Worm (Caenorhabditis elegans) whole organism, late embryonic: ENCODE data around the gene K09E9.3.

Experiments used
- F13H6.1 ChIP-seq: sonication (generic microtip); optimal IDR thresholded peaks from 2 replicates; lab custom pipeline; 2016; ENCODE audit warnings: missing genetic modification characterization, missing compliant biosample characterization
- K02D7.2 ChIP-seq: sonication (generic microtip); optimal IDR thresholded peaks from 2 replicates; lab custom pipeline; 2017; ENCODE audit warnings: mild to moderate bottlenecking, missing genetic modification characterization, missing compliant biosample characterization
- T23F11.4 ChIP-seq: fragments of 200-800 bp; sonication (Bioruptor generic); optimal IDR thresholded peaks from 2 replicates; lab custom pipeline; 2018; ENCODE audit warnings: mild to moderate bottlenecking, missing genetic modification characterization, missing compliant biosample characterization
- ahr-1 ChIP-seq: sonication (generic microtip); optimal IDR thresholded peaks from 2 replicates; lab custom pipeline; 2016; ENCODE audit warnings: missing genetic modification characterization, missing compliant biosample characterization
- ama-1 ChIP-seq: fragments of 150-350 bp; optimal IDR thresholded peaks from 2 replicates; lab custom pipeline; 2014
- ceh-19 ChIP-seq: fragments of 200-800 bp; sonication (Bioruptor generic); optimal IDR thresholded peaks from 2 replicates; lab custom pipeline; 2018; ENCODE audit warnings: mild to moderate bottlenecking, missing genetic modification characterization, missing compliant biosample characterization
- ceh-24 ChIP-seq: sonication (generic microtip); optimal IDR thresholded peaks from 2 replicates; lab custom pipeline; 2016; ENCODE audit warnings: mild to moderate bottlenecking, missing genetic modification characterization, missing compliant biosample characterization
- ceh-30 ChIP-seq: fragments of 150-350 bp; optimal IDR thresholded peaks from 2 replicates; lab custom pipeline; 2014; ENCODE audit warnings: missing biosample characterization, missing genetic modification characterization
- ceh-31 ChIP-seq: sonication (generic microtip); optimal IDR thresholded peaks from 2 replicates; lab custom pipeline; 2016; ENCODE audit warnings: missing genetic modification characterization, missing compliant biosample characterization
- ceh-34 ChIP-seq: sonication (generic microtip); optimal IDR thresholded peaks from 2 replicates; lab custom pipeline; 2016; ENCODE audit warnings: mild to moderate bottlenecking, missing genetic modification characterization, missing compliant biosample characterization
- ceh-45 ChIP-seq: fragments of 200-800 bp; sonication (Bioruptor generic); IDR thresholded peaks from 2 replicates; pipeline ENCODE4 v1.3.6; 2022; ENCODE audit warnings: missing genetic modification reagents, missing genetic modification characterization, missing compliant biosample characterization
- ceh-48 ChIP-seq: sonication (generic microtip); optimal IDR thresholded peaks from 2 replicates; lab custom pipeline; 2016; ENCODE audit warnings: missing genetic modification characterization, inconsistent platforms, missing compliant biosample characterization
- ceh-9 ChIP-seq: sonication (generic microtip); optimal IDR thresholded peaks from 2 replicates; lab custom pipeline; 2016; ENCODE audit warnings: mild to moderate bottlenecking, missing genetic modification characterization, inconsistent platforms, missing compliant biosample characterization
- dmd-4 ChIP-seq: sonication (generic microtip); optimal IDR thresholded peaks from 2 replicates; lab custom pipeline; 2016; ENCODE audit warnings: borderline replicate concordance, missing genetic modification characterization, missing compliant biosample characterization
- elt-2 ChIP-seq: sonication (generic microtip); optimal IDR thresholded peaks from 2 replicates; lab custom pipeline; 2016; ENCODE audit warnings: missing genetic modification reagents, missing genetic modification characterization, missing compliant biosample characterization
- eyg-1 ChIP-seq: sonication (generic microtip); optimal IDR thresholded peaks from 2 replicates; lab custom pipeline; 2016; ENCODE audit warnings: missing genotype, missing genetic modification characterization, missing compliant biosample characterization
- fax-1 ChIP-seq: sonication (generic microtip); optimal IDR thresholded peaks from 2 replicates; lab custom pipeline; 2016; ENCODE audit warnings: missing genotype, missing genetic modification characterization, missing compliant biosample characterization
- fkh-10 ChIP-seq: fragments of 150-350 bp; optimal IDR thresholded peaks from 2 replicates; lab custom pipeline; 2014; ENCODE audit warnings: missing biosample characterization, missing genetic modification reagents, missing genetic modification characterization
- hlh-15 ChIP-seq: sonication (generic microtip); optimal IDR thresholded peaks from 2 replicates; lab custom pipeline; 2016; ENCODE audit warnings: missing genetic modification characterization, missing compliant biosample characterization
- hlh-30 ChIP-seq: sonication (generic microtip); optimal IDR thresholded peaks from 2 replicates; lab custom pipeline; 2017; ENCODE audit warnings: antibody characterized with exemption, missing genetic modification characterization, missing compliant biosample characterization; ENCODE audit not compliant: insufficient read depth
- lim-6 ChIP-seq: sonication (generic microtip); optimal IDR thresholded peaks from 2 replicates; lab custom pipeline; 2016; ENCODE audit warnings: missing genetic modification characterization, missing compliant biosample characterization
- madf-2 ChIP-seq: sonication (generic microtip); optimal IDR thresholded peaks from 2 replicates; lab custom pipeline; 2017; ENCODE audit warnings: missing genetic modification characterization, missing compliant biosample characterization
- nhr-11 ChIP-seq: fragments of 150-350 bp; optimal IDR thresholded peaks from 2 replicates; lab custom pipeline; 2014; ENCODE audit warnings: missing biosample characterization, missing genetic modification characterization
- npax-4 ChIP-seq: sonication (generic microtip); optimal IDR thresholded peaks from 2 replicates; lab custom pipeline; 2016; ENCODE audit warnings: missing genetic modification characterization, missing compliant biosample characterization
- pag-3 ChIP-seq: sonication (generic microtip); optimal IDR thresholded peaks from 2 replicates; lab custom pipeline; 2016; ENCODE audit warnings: missing compliant biosample characterization, missing genetic modification characterization, borderline replicate concordance
- pat-9 ChIP-seq: fragments of 200-800 bp; sonication (Bioruptor generic); optimal IDR thresholded peaks from 2 replicates; lab custom pipeline; 2018; ENCODE audit warnings: mild to moderate bottlenecking, missing genetic modification characterization, moderate library complexity, missing compliant biosample characterization
- pax-1 ChIP-seq: fragments of 150-350 bp; optimal IDR thresholded peaks from 2 replicates; lab custom pipeline; 2014; ENCODE audit warnings: missing biosample characterization, missing genetic modification characterization
- pha-4 ChIP-seq: fragments of 150-350 bp; optimal IDR thresholded peaks from 2 replicates; lab custom pipeline; 2018; ENCODE audit warnings: missing biosample characterization, missing genetic modification reagents, missing genetic modification characterization
- pros-1 ChIP-seq: fragments of 150-350 bp; optimal IDR thresholded peaks from 2 replicates; lab custom pipeline; 2014; ENCODE audit warnings: missing biosample characterization, missing genetic modification reagents, missing genetic modification characterization
- rnt-1 ChIP-seq: sonication (generic microtip); optimal IDR thresholded peaks from 2 replicates; lab custom pipeline; 2016; ENCODE audit warnings: missing genetic modification characterization, missing compliant biosample characterization
- sox-2 ChIP-seq: fragments of 200-800 bp; sonication (Bioruptor generic); IDR thresholded peaks from 2 replicates; pipeline ENCODE4 v1.3.6; 2022; ENCODE audit warnings: missing genetic modification reagents, missing genetic modification characterization, missing compliant biosample characterization
- syd-9 ChIP-seq: sonication (generic microtip); optimal IDR thresholded peaks from 2 replicates; lab custom pipeline; 2016; ENCODE audit warnings: mild to moderate bottlenecking, missing genetic modification characterization, moderate library complexity, missing compliant biosample characterization
- tbx-2 ChIP-seq: sonication (generic microtip); optimal IDR thresholded peaks from 2 replicates; lab custom pipeline; 2016; ENCODE audit warnings: missing genetic modification characterization, missing compliant biosample characterization
- tbx-7 ChIP-seq: sonication (generic microtip); optimal IDR thresholded peaks from 2 replicates; lab custom pipeline; 2016; ENCODE audit warnings: missing genotype, missing genetic modification characterization, missing compliant biosample characterization
- unc-3 ChIP-seq, 2 experiments: fragments of 200-800 bp in 1 of 2; sonication (Bioruptor generic) in 1 of 2; sonication (generic microtip) in 1 of 2; conservative IDR thresholded peaks in 1 of 2; optimal IDR thresholded peaks in 1 of 2; 2 replicates each; pipeline versions ENCODE4 v1.3.6 to Lab custom; 2016 to 2022; ENCODE audit warnings: missing compliant biosample characterization in 2 of 2, missing genetic modification characterization in 2 of 2, missing genetic modification reagents in 1 of 2
- unc-42 ChIP-seq: sonication (generic microtip); optimal IDR thresholded peaks from 2 replicates; lab custom pipeline; 2016; ENCODE audit warnings: missing genotype, missing genetic modification characterization, missing compliant biosample characterization
- unc-55 ChIP-seq: sonication (generic microtip); optimal IDR thresholded peaks from 2 replicates; lab custom pipeline; 2017; ENCODE audit warnings: missing biosample characterization, missing genetic modification reagents, missing genetic modification characterization
- zip-5 ChIP-seq: sonication (generic microtip); optimal IDR thresholded peaks from 2 replicates; lab custom pipeline; 2016; ENCODE audit warnings: missing genetic modification characterization, missing compliant biosample characterization

Gene K09E9.3

ce11 chrX:15600512-15601117 is 13.0 kb downstream of the K09E9.3 start, which contains the start of gene ent-2:
TSS of gene ent-2 (plus strand) at chrX:15601067.
- TF ChIP-seq fax-1 (tag; lab: Kevin White, UChicago): no peak
- no peak for TF ChIP-seq pha-4 (tag; lab: Kevin White, UChicago)
- no peak for TF ChIP-seq nhr-11 (tag; lab: Kevin White, UChicago)
- TF ChIP-seq pros-1: no peak
- no peak for TF ChIP-seq eyg-1
- peak; percentile 6 for TF ChIP-seq pat-9 (tag; lab: Kevin White, UChicago)
- TF ChIP-seq lim-6: no peak
- peak; percentile 5 for TF ChIP-seq hlh-30 (tag; lab: Kevin White, UChicago)
- TF ChIP-seq sox-2 (GFP tag; lab: Robert Waterston, UW): no peak
- TF ChIP-seq ceh-9 (tag; lab: Kevin White, UChicago): no peak
- no peak for TF ChIP-seq dmd-4 (tag; lab: Kevin White, UChicago)
- TF ChIP-seq ceh-30 (tag; lab: Kevin White, UChicago): no peak
- TF ChIP-seq ceh-45 (GFP tag; lab: Robert Waterston, UW): no peak
- no peak for TF ChIP-seq npax-4 (tag; lab: Kevin White, UChicago)
- no peak for TF ChIP-seq ceh-48 (tag; lab: Kevin White, UChicago)
- no peak for TF ChIP-seq T23F11.4 (GFP tag; lab: Kevin White, UChicago)
- TF ChIP-seq elt-2: peak; percentile 51
- TF ChIP-seq ceh-34 (tag; lab: Kevin White, UChicago): no peak
- TF ChIP-seq syd-9 (tag; lab: Kevin White, UChicago): no peak
- TF ChIP-seq pax-1: no peak

ce11 chrX:15599925-15600324 is 13.7 kb downstream of the K09E9.3 start:
- no peak for TF ChIP-seq ceh-9 (tag; lab: Kevin White, UChicago)
- no peak for TF ChIP-seq elt-2
- TF ChIP-seq F13H6.1 (tag; lab: Kevin White, UChicago): no peak
- no peak for TF ChIP-seq pax-1
- no peak for TF ChIP-seq npax-4 (tag; lab: Kevin White, UChicago)
- TF ChIP-seq eyg-1: no peak
- TF ChIP-seq ceh-31 (tag; lab: Kevin White, UChicago): no peak
- TF ChIP-seq unc-42 (tag; lab: Kevin White, UChicago): no peak
- no peak for TF ChIP-seq ceh-24 (tag; lab: Kevin White, UChicago)
- no peak for TF ChIP-seq lim-6
- no peak for TF ChIP-seq madf-2
- no peak for TF ChIP-seq unc-3 (GFP tag; conservative IDR thresholded peaks at IDR 0.05; lab: Robert Waterston, UW)
- TF ChIP-seq unc-3 (tag; optimal IDR thresholded peaks at IDR 0.05; lab: Kevin White, UChicago): no peak
- TF ChIP-seq K02D7.2 (tag; lab: Kevin White, UChicago): no peak
- no peak for TF ChIP-seq tbx-2 (tag; lab: Kevin White, UChicago)
- TF ChIP-seq unc-55 (GFP tag; lab: Kevin White, UChicago): no peak
- no peak for TF ChIP-seq zip-5 (tag; lab: Kevin White, UChicago)
- TF ChIP-seq ceh-19: no peak
- TF ChIP-seq ahr-1: no peak

DNA sequence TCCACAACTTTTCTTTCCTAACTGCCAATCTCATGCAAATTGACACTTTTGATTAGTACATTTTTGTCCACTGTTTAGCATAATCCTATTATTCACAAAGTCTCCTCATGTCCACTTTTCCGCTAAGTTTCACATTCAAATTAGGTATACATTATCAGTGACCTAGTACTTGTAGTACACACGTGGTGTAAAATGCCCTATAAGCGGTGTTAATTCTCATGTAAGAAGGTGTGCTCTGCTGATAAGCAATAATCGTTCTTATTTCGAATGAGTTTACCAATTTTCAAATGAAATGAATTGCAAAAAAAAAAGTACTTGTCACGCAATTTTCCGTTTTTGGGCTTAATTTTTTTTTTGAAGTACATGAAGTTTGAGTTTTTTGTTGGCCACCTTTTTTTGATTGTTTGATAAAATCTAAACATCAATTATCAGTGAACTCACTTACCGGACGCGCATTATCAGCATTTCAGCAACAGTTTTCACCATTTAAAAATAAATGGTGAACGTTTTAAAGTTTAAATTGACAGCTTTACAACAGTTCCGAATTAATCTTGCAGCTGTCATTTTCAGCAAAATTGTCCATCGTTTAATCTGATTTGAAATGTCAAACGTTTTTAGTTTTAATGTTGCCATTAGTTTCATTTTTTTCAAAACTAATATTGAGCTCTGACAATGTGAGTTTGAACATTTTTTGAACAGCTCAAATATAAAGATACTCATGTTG is 14.8 kb downstream of the K09E9.3 start:
- TF ChIP-seq elt-2: peak; percentile 75
- TF ChIP-seq sox-2 (GFP tag; lab: Robert Waterston, UW): no peak

- TF ChIP-seq syd-9 (tag; lab: Kevin White, UChicago): no peak
- no peak for TF ChIP-seq hlh-15
- no peak for TF ChIP-seq dmd-4 (tag; lab: Kevin White, UChicago)
- TF ChIP-seq nhr-11 (tag; lab: Kevin White, UChicago): no peak
- no peak for TF ChIP-seq tbx-7
- no peak for TF ChIP-seq ama-1 (lab: Kevin White, UChicago)
- no peak for TF ChIP-seq fkh-10 (GFP tag; lab: Kevin White, UChicago)
- no peak for TF ChIP-seq T23F11.4 (GFP tag; lab: Kevin White, UChicago)
- TF ChIP-seq pag-3 (tag; lab: Kevin White, UChicago): no peak
- TF ChIP-seq rnt-1 (tag; lab: Kevin White, UChicago): no peak
- no peak for TF ChIP-seq npax-4 (tag; lab: Kevin White, UChicago)
Observed at ce11 chrX:15597077-15597476, 16.5 kb downstream of the K09E9.3 start, which contains the start of gene K09A9.8. TSS of gene K09A9.8 (minus strand) at chrX:15597177.
